Fruit fly (Drosophila melanogaster) whole organism, embryonic: ENCODE results near the gene Cyp4d21.

Experiments used
- Atf-2 ChIP-seq: fragments of 200-800 bp; sonication (Bioruptor generic); optimal IDR thresholded peaks from 2 replicates; lab custom pipeline; 2016; ENCODE audit warnings: missing biosample characterization, missing genetic modification characterization
- BEAF-32 ChIP-seq: fragments of 200-800 bp; sonication (Bioruptor generic); optimal IDR thresholded peaks from 3 replicates; lab custom pipeline; 2017; ENCODE audit warnings: missing biosample characterization, missing genetic modification characterization, mild to moderate bottlenecking, moderate library complexity, missing genetic modification reagents
- BtbVII ChIP-seq: fragments of 200-800 bp; sonication (Bioruptor generic); optimal IDR thresholded peaks from 3 replicates; lab custom pipeline; 2017; ENCODE audit warnings: missing biosample characterization, mild to moderate bottlenecking, missing genetic modification characterization
- CG10209 ChIP-seq: fragments of 200-800 bp; sonication (Bioruptor generic); optimal IDR thresholded peaks from 3 replicates; lab custom pipeline; 2017; ENCODE audit warnings: missing biosample characterization, mild to moderate bottlenecking, missing genetic modification characterization, missing genetic modification reagents
- CG11695 ChIP-seq: fragments of 200-800 bp; sonication (Bioruptor generic); IDR thresholded peaks from 3 replicates; pipeline ENCODE4 v1.3.6; 2022; ENCODE audit warnings: missing biosample characterization, missing genetic modification characterization
- CG11696 ChIP-seq: fragments of 200-800 bp; sonication (Bioruptor generic); IDR thresholded peaks from 2 replicates; pipeline ENCODE4 v1.3.6; 2022; ENCODE audit warnings: missing biosample characterization, missing genetic modification characterization
- CG13894 ChIP-seq: fragments of 200-800 bp; sonication (Bioruptor generic); optimal IDR thresholded peaks from 3 replicates; lab custom pipeline; 2018; ENCODE audit warnings: missing biosample characterization, mild to moderate bottlenecking, missing genetic modification characterization, moderate library complexity
- CG15269 ChIP-seq: fragments of 200-800 bp; sonication (Bioruptor generic); optimal IDR thresholded peaks from 2 replicates; lab custom pipeline; 2018; ENCODE audit warnings: missing biosample characterization, mild to moderate bottlenecking, missing genetic modification characterization, moderate library complexity
- CG1832 ChIP-seq: fragments of 200-800 bp; sonication (Bioruptor generic); optimal IDR thresholded peaks from 2 replicates; lab custom pipeline; 2017; ENCODE audit warnings: missing biosample characterization, mild to moderate bottlenecking, missing genetic modification characterization, inconsistent platforms
- CG18599 ChIP-seq: fragments of 200-800 bp; sonication (Bioruptor generic); optimal IDR thresholded peaks from 3 replicates; lab custom pipeline; 2017; ENCODE audit warnings: missing biosample characterization, missing genetic modification characterization, mild to moderate bottlenecking, moderate library complexity, missing genetic modification reagents
- CG2116 ChIP-seq: fragments of 200-800 bp; sonication (Bioruptor generic); optimal IDR thresholded peaks from 3 replicates; lab custom pipeline; 2018; ENCODE audit warnings: missing biosample characterization, mild to moderate bottlenecking, missing genetic modification characterization
- CG30403 ChIP-seq: fragments of 200-800 bp; sonication (Bioruptor generic); optimal IDR thresholded peaks from 3 replicates; lab custom pipeline; 2016; ENCODE audit warnings: missing biosample characterization, missing genetic modification characterization
- CG4328 ChIP-seq: fragments of 200-800 bp; sonication (Bioruptor generic); optimal IDR thresholded peaks from 3 replicates; lab custom pipeline; 2017; ENCODE audit warnings: missing biosample characterization, missing genetic modification reagents, missing genetic modification characterization
- CG9797 ChIP-seq: fragments of 200-800 bp; sonication (Bioruptor generic); optimal IDR thresholded peaks from 3 replicates; lab custom pipeline; 2018; ENCODE audit warnings: missing biosample characterization, mild to moderate bottlenecking, missing genetic modification characterization
- Dad ChIP-seq: fragments of 200-800 bp; sonication (Bioruptor generic); optimal IDR thresholded peaks from 3 replicates; lab custom pipeline; 2016; ENCODE audit warnings: missing biosample characterization, missing genetic modification characterization
- Drgx ChIP-seq: fragments of 200-800 bp; sonication (Bioruptor generic); IDR thresholded peaks from 2 replicates; pipeline ENCODE4 v1.3.6; 2022; ENCODE audit warnings: missing biosample characterization, missing genetic modification characterization
- ERR ChIP-seq: fragments of 200-800 bp; sonication (Bioruptor generic); optimal IDR thresholded peaks from 2 replicates; lab custom pipeline; 2016; ENCODE audit warnings: missing biosample characterization, missing genetic modification characterization
- HLH3B ChIP-seq: fragments of 200-800 bp; sonication (Bioruptor generic); IDR thresholded peaks from 2 replicates; pipeline ENCODE4 v1.3.6; 2022; ENCODE audit warnings: missing biosample characterization, missing genetic modification characterization
- Hr51 ChIP-seq, 2 experiments: fragments of 200-800 bp; sonication (Bioruptor generic); optimal IDR thresholded peaks; 2 replicates in 1 of 2; 3 replicates in 1 of 2; lab custom pipeline; 2016 to 2018; ENCODE audit warnings: missing biosample characterization in 2 of 2, missing genetic modification characterization in 2 of 2, mild to moderate bottlenecking in 1 of 2, moderate library complexity in 1 of 2
- Kr ChIP-seq: fragments of 200-800 bp; sonication (Bioruptor generic); optimal IDR thresholded peaks from 2 replicates; lab custom pipeline; 2017; ENCODE audit warnings: missing biosample characterization, mild to moderate bottlenecking, missing genetic modification characterization
- Oaz ChIP-seq: fragments of 200-800 bp; sonication (Bioruptor generic); IDR thresholded peaks from 2 replicates; pipeline ENCODE4 v1.3.6; 2022; ENCODE audit warnings: missing biosample characterization, missing genetic modification characterization
- Rfx ChIP-seq: fragments of 200-800 bp; sonication (Bioruptor generic); IDR thresholded peaks from 2 replicates; pipeline ENCODE4 v1.3.6; 2022; ENCODE audit warnings: missing biosample characterization, missing genetic modification characterization
- Sry-δ ChIP-seq: fragments of 200-800 bp; sonication (Bioruptor generic); optimal IDR thresholded peaks from 2 replicates; lab custom pipeline; 2016; ENCODE audit warnings: missing biosample characterization, missing genetic modification characterization
- Stat92E ChIP-seq, 3 experiments: fragments of >200 bp in 2 of 3; fragments of 200-800 bp in 1 of 3; sonication (Bioruptor generic) in 1 of 3; optimal IDR thresholded peaks; 2 replicates each; lab custom pipeline; 2017 to 2019; ENCODE audit warnings: missing biosample characterization in 3 of 3, missing genetic modification characterization in 3 of 3, mild to moderate bottlenecking in 1 of 3, moderate library complexity in 1 of 3
- Vsx1 ChIP-seq: fragments of 200-800 bp; sonication (Bioruptor generic); optimal IDR thresholded peaks from 2 replicates; lab custom pipeline; 2017; ENCODE audit warnings: missing biosample characterization, mild to moderate bottlenecking, missing genetic modification characterization, missing genetic modification reagents
- ap ChIP-seq: fragments of 200-800 bp; sonication (Bioruptor generic); IDR thresholded peaks from 2 replicates; pipeline ENCODE4 v1.3.6; 2022; ENCODE audit warnings: missing biosample characterization, missing genetic modification characterization
- ato ChIP-seq: fragments of 200-800 bp; sonication (Bioruptor generic); IDR thresholded peaks from 2 replicates; pipeline ENCODE4 v1.3.6; 2022; ENCODE audit warnings: missing biosample characterization, missing genetic modification characterization; ENCODE audit not compliant: partially characterized antibody
- br ChIP-seq: fragments of >200 bp; optimal IDR thresholded peaks from 2 replicates; lab custom pipeline; 2017
- chm ChIP-seq: fragments of 200-800 bp; sonication (Bioruptor generic); IDR thresholded peaks from 2 replicates; pipeline ENCODE4 v1.3.6; 2022; ENCODE audit warnings: missing biosample characterization, missing genetic modification characterization
- chn ChIP-seq: fragments of 200-800 bp; sonication (Bioruptor generic); optimal IDR thresholded peaks from 2 replicates; lab custom pipeline; 2016; ENCODE audit warnings: missing biosample characterization, missing genetic modification characterization
- crc ChIP-seq: fragments of 200-800 bp; sonication (Bioruptor generic); optimal IDR thresholded peaks from 2 replicates; lab custom pipeline; 2016; ENCODE audit warnings: missing biosample characterization, missing genetic modification characterization
- cwo ChIP-seq: fragments of 200-800 bp; sonication (Bioruptor generic); optimal IDR thresholded peaks from 3 replicates; lab custom pipeline; 2017; ENCODE audit warnings: missing biosample characterization, missing genetic modification characterization, mild to moderate bottlenecking, moderate library complexity, missing genetic modification reagents
- dati ChIP-seq: fragments of 200-800 bp; sonication (Bioruptor generic); IDR thresholded peaks from 2 replicates; pipeline ENCODE4 v1.3.6; 2022; ENCODE audit warnings: missing biosample characterization, missing genetic modification characterization
- dpn ChIP-seq, 2 experiments: fragments of 200-800 bp; sonication (Bioruptor generic); optimal IDR thresholded peaks; 3 replicates each; lab custom pipeline; 2016; ENCODE audit warnings: missing biosample characterization in 2 of 2, missing genetic modification characterization in 2 of 2
- ewg ChIP-seq: fragments of 200-800 bp; sonication (Bioruptor generic); optimal IDR thresholded peaks from 3 replicates; lab custom pipeline; 2017; ENCODE audit warnings: mild to moderate bottlenecking, missing biosample characterization, missing genetic modification reagents, missing genetic modification characterization
- gro ChIP-seq: fragments of 200-800 bp; sonication (Bioruptor generic); optimal IDR thresholded peaks from 2 replicates; lab custom pipeline; 2016; ENCODE audit warnings: missing biosample characterization, missing genetic modification characterization
- gsb-n ChIP-seq: fragments of 200-800 bp; sonication (Bioruptor generic); optimal IDR thresholded peaks from 3 replicates; lab custom pipeline; 2018; ENCODE audit warnings: missing biosample characterization, mild to moderate bottlenecking, missing genetic modification characterization
- hkb ChIP-seq, 2 experiments: fragments of 200-800 bp in 1 of 2; fragments of >200 bp in 1 of 2; sonication (Bioruptor generic) in 1 of 2; IDR thresholded peaks in 1 of 2; optimal IDR thresholded peaks in 1 of 2; 2 replicates each; pipeline versions ENCODE4 v1.3.6 to Lab custom; 2017 to 2022; ENCODE audit warnings: missing biosample characterization in 1 of 2, missing genetic modification characterization in 1 of 2
- ind ChIP-seq: fragments of 200-800 bp; sonication (Bioruptor generic); optimal IDR thresholded peaks from 3 replicates; lab custom pipeline; 2016; ENCODE audit warnings: missing biosample characterization, missing genetic modification characterization
- insv ChIP-seq, 2 experiments: fragments of 200-800 bp; sonication (Bioruptor generic); optimal IDR thresholded peaks; 3 replicates each; lab custom pipeline; 2016 to 2018; ENCODE audit warnings: missing biosample characterization in 2 of 2, missing genetic modification characterization in 2 of 2
- mld ChIP-seq: fragments of 200-800 bp; sonication (Bioruptor generic); IDR thresholded peaks from 3 replicates; pipeline ENCODE4 v1.3.6; 2022; ENCODE audit warnings: missing biosample characterization, missing genetic modification characterization; ENCODE audit not compliant: partially characterized antibody
- nau ChIP-seq: fragments of 200-800 bp; sonication (Bioruptor generic); optimal IDR thresholded peaks from 3 replicates; lab custom pipeline; 2017; ENCODE audit warnings: missing biosample characterization, mild to moderate bottlenecking, missing genetic modification characterization, missing genetic modification reagents
- oc ChIP-seq: fragments of 200-800 bp; sonication (Bioruptor generic); optimal IDR thresholded peaks from 2 replicates; lab custom pipeline; 2018; ENCODE audit warnings: missing biosample characterization, mild to moderate bottlenecking, missing genetic modification characterization, moderate library complexity
- p53 ChIP-seq: fragments of 200-800 bp; sonication (Bioruptor generic); optimal IDR thresholded peaks from 2 replicates; lab custom pipeline; 2016; ENCODE audit warnings: missing biosample characterization, missing genetic modification characterization
- sens-2 ChIP-seq: fragments of 200-800 bp; sonication (Bioruptor generic); IDR thresholded peaks from 2 replicates; pipeline ENCODE4 v1.3.6; 2022; ENCODE audit warnings: missing biosample characterization, missing genetic modification characterization
- ssp ChIP-seq: fragments of 200-800 bp; sonication (Bioruptor generic); IDR thresholded peaks from 2 replicates; pipeline ENCODE4 v1.3.6; 2022; ENCODE audit warnings: missing biosample characterization, missing genetic modification characterization
- tin ChIP-seq: fragments of 200-800 bp; sonication (Bioruptor generic); optimal IDR thresholded peaks from 3 replicates; lab custom pipeline; 2016; ENCODE audit warnings: missing biosample characterization, missing genetic modification characterization
- tup ChIP-seq: fragments of 200-800 bp; sonication (Bioruptor generic); optimal IDR thresholded peaks from 2 replicates; lab custom pipeline; 2016; ENCODE audit warnings: missing biosample characterization, mild to moderate bottlenecking, missing genetic modification characterization, moderate library complexity
- wdn ChIP-seq: fragments of 200-800 bp; sonication (Bioruptor generic); IDR thresholded peaks from 2 replicates; pipeline ENCODE4 v1.3.6; 2022; ENCODE audit warnings: missing biosample characterization, missing genetic modification characterization
- wek ChIP-seq: fragments of 200-800 bp; sonication (Bioruptor generic); optimal IDR thresholded peaks from 3 replicates; lab custom pipeline; 2018; ENCODE audit warnings: missing biosample characterization, mild to moderate bottlenecking, missing genetic modification characterization, moderate library complexity
- zfh1 ChIP-seq: fragments of 200-800 bp; sonication (Bioruptor generic); IDR thresholded peaks from 3 replicates; pipeline ENCODE4 v1.3.6; 2022; ENCODE audit warnings: missing biosample characterization, missing genetic modification characterization

The Cyp4d21 gene

dm6 chr2L:7601875-7602274, 3.5 kb upstream of the Cyp4d21 start (continued):
- no peak for TF ChIP-seq ap (GFP tag; lab: Robert Waterston, UW)
- no peak for TF ChIP-seq CG11695 (GFP tag; lab: Robert Waterston, UW)
- no peak for TF ChIP-seq ERR (GFP tag; lab: Kevin White, UChicago)
- no peak for TF ChIP-seq gsb-n (tag; lab: Kevin White, UChicago)
- peak; percentile 32 for TF ChIP-seq CG15269 (tag; lab: Kevin White, UChicago)
- TF ChIP-seq insv (GFP tag; optimal IDR thresholded peaks at IDR 0.05; lab: Kevin White, UChicago) = no peak
- peak; percentile 65 for TF ChIP-seq gro
- TF ChIP-seq chm (GFP tag; lab: Robert Waterston, UW) = no peak
- TF ChIP-seq CG30403 (GFP tag; lab: Kevin White, UChicago) = peak; percentile 22
- TF ChIP-seq tup = no peak
- TF ChIP-seq CG10209 (GFP tag; lab: Kevin White, UChicago) = peak; percentile 29
- TF ChIP-seq zfh1 = peak; percentile 19; the same call in 1 of the 3 replicates
- peak; percentile 39 for TF ChIP-seq CG18599 (GFP tag; lab: Kevin White, UChicago)
- no peak for TF ChIP-seq Oaz (GFP tag; lab: Robert Waterston, UW)
- TF ChIP-seq hkb (optimal IDR thresholded peaks at IDR 0.05; lab: Kevin White, UChicago) = no peak
- TF ChIP-seq hkb (GFP tag; IDR thresholded peaks at IDR 0.05; lab: Robert Waterston, UW) = no peak
- no peak for TF ChIP-seq mld
- TF ChIP-seq br (lab: Kevin White, UChicago) = no peak
- TF ChIP-seq Sry-δ (GFP tag; lab: Kevin White, UChicago) = no peak
- peak; percentile 65 for TF ChIP-seq Rfx
- no peak for TF ChIP-seq CG11696
- TF ChIP-seq CG1832 (GFP tag; lab: Kevin White, UChicago) = no peak
- no peak for TF ChIP-seq wdn (GFP tag; lab: Robert Waterston, UW)
- no peak for TF ChIP-seq tin (GFP tag; lab: Kevin White, UChicago)
- TF ChIP-seq ato (GFP tag; lab: Robert Waterston, UW) = no peak
- TF ChIP-seq ewg (GFP tag; lab: Kevin White, UChicago) = no peak
- TF ChIP-seq Dad (GFP tag; lab: Kevin White, UChicago) = no peak
- no peak for TF ChIP-seq BtbVII (GFP tag; lab: Kevin White, UChicago)
- TF ChIP-seq oc = no peak
- no peak for TF ChIP-seq sens-2 (GFP tag; lab: Robert Waterston, UW)
- no peak for TF ChIP-seq CG9797 (GFP tag; lab: Kevin White, UChicago)
- no peak for TF ChIP-seq chn (GFP tag; lab: Kevin White, UChicago)
- TF ChIP-seq Atf-2 = no peak
- no peak for TF ChIP-seq CG2116 (GFP tag; lab: Kevin White, UChicago)
- TF ChIP-seq HLH3B (GFP tag; lab: Robert Waterston, UW) = no peak
- no peak for TF ChIP-seq nau (GFP tag; lab: Kevin White, UChicago)
- peak in 1 of 2 experiments; percentile 20 for TF ChIP-seq Hr51 (GFP tag; optimal IDR thresholded peaks at IDR 0.05; lab: Kevin White, UChicago)
- TF ChIP-seq ssp (GFP tag; lab: Robert Waterston, UW) = no peak
- TF ChIP-seq wek = no peak
- TF ChIP-seq p53 = no peak
- no peak for TF ChIP-seq BEAF-32 (GFP tag; lab: Kevin White, UChicago)
- no peak for TF ChIP-seq Vsx1 (GFP tag; lab: Kevin White, UChicago)
- no peak for TF ChIP-seq crc
- no peak for TF ChIP-seq CG13894 (tag; lab: Kevin White, UChicago)
- TF ChIP-seq Kr (GFP tag; lab: Kevin White, UChicago) = no peak
- TF ChIP-seq Stat92E (GFP tag; optimal IDR thresholded peaks at IDR 0.05; lab: Kevin White, UChicago) = no peak
- peak; percentile 12 for TF ChIP-seq ind (GFP tag; lab: Kevin White, UChicago)
- peak; percentile 42 for TF ChIP-seq cwo (GFP tag; lab: Kevin White, UChicago)
- peak; percentile 80 for TF ChIP-seq Drgx (GFP tag; lab: Robert Waterston, UW)
- TF ChIP-seq CG4328 (GFP tag; lab: Kevin White, UChicago) = no peak
- TF ChIP-seq dpn (GFP tag; optimal IDR thresholded peaks at IDR 0.05; lab: Kevin White, UChicago) = no peak
- TF ChIP-seq dati (GFP tag; lab: Robert Waterston, UW) = no peak
